Fruit fly (Drosophila melanogaster): ENCODE data around the gene CG34263.

CG34263 gene

DNA sequence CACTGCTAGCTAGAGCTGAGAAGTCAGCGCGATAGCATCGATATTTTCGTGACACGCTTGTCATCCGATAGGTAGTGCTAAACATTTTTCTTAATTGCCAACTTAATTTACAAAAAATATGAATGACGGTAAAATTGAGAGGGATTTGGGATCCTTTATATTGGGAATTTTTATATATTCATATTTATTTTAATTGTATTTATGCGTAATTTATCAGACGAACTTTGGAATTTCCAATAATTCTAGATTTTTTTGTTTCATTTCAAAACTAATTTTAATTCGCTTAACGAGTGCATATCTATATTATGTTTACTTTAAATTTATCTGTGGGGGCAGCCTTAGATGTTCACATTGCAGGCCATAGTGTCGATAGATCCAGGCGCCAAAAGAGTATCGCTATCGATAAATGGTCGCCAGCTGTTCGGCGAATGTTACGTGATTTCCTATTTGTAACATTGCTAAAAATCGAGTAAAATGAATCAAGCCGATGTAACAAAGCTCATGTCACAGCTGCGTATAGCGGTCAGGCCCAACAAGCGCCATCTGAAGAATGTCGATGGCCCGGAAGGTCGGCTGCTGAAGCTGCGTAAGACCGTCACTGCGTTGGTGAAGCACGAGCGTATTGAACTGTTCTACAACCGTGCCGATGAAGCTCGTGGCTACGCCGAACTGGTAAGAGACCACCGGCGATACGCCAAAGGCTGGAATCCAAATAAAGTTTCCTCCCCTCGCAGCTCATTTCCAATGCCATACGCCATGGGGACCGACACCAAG lies 1.1 kb downstream of the CG34263 start, which contains the start of the genes Tudor-SN and mRpL17 (continued):
- no peak for TF ChIP-seq Hmx (GFP tag; optimal IDR thresholded peaks at IDR 0.05)
- TF ChIP-seq CoRest (tag; optimal IDR thresholded peaks at IDR 0.05): peak; percentile 60
- peak; percentile 64 for TF ChIP-seq Sox100B (GFP tag; optimal IDR thresholded peaks at IDR 0.05)
- TF ChIP-seq CG4360 (GFP tag; IDR thresholded peaks at IDR 0.05): no peak
- TF ChIP-seq CG31388 (GFP tag; optimal IDR thresholded peaks at IDR 0.05): no peak
- no peak for TF ChIP-seq her (GFP tag; optimal IDR thresholded peaks at IDR 0.05)
- TF ChIP-seq ATbp (GFP tag; optimal IDR thresholded peaks at IDR 0.05): no peak
- no peak for TF ChIP-seq zf30C (GFP tag; optimal IDR thresholded peaks at IDR 0.05)
- TF ChIP-seq prd (optimal IDR thresholded peaks at IDR 0.05): no peak
- peak; percentile 42; the same call in 1 of the 3 replicates for TF ChIP-seq prd (GFP tag; IDR thresholded peaks at IDR 0.05)
- peak; percentile 94 for TF ChIP-seq CG13287 (GFP tag; IDR thresholded peaks at IDR 0.05; ENCODE audit: partially characterized antibody)
- TF ChIP-seq abd-A (tag; optimal IDR thresholded peaks at IDR 0.05): no peak
- peak; percentile 30 for TF ChIP-seq CG8924 (tag; optimal IDR thresholded peaks at IDR 0.05)
- TF ChIP-seq CG8359 (GFP tag; optimal IDR thresholded peaks at IDR 0.05; ENCODE audit: borderline replicate concordance): no peak
- TF ChIP-seq h (optimal IDR thresholded peaks at IDR 0.05): no peak
- peak; percentile 90 for TF ChIP-seq sna (GFP tag; IDR thresholded peaks at IDR 0.05; ENCODE audit: partially characterized antibody)
- peak; percentile 39 for TF ChIP-seq Dip3 (GFP tag; optimal IDR thresholded peaks at IDR 0.05)
- no peak for TF ChIP-seq CG6175 (GFP tag; IDR thresholded peaks at IDR 0.05)

DNA sequence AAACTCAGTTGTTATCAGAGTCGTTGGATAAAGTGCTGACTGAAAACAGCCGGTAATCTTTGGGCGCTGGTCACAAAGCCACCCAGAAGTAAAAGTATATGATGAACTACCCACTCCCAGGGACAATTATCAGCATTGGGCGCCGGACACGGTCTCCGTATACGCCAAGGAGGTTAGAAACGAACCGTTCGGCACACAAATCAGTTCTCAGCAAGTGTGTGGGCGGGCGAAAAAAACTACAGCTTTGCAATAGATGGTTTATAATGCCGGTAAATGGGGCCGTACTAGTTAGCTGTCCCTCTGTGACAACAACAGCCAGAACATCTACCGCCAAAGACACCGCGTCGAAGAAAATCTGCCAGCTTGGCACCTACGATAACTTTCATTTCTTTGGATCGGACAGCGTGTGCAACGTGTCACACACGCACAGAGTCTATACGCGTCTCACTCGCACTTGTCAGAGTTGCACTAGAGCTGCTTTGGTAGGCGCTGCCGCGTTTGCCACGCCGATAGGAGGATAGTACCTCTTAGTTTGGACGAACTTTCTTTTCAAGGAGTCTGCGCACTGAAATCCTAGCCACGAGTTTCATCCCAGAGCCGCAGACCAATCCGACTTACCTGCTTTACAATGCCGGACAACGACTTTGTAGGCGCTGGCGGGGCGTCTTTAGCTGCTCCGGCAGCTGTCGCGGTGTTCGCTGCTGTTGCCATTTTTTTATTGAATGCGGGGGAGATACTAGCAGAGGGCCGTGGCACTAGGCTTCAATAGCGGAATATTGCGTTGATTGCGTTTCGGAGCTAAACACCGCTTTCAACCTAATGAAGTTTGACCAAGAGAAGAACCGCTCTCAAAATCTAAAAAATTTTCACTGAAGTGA lies 2.0 kb downstream of the CG34263 start:
- TF ChIP-seq bigmax (GFP tag; optimal IDR thresholded peaks at IDR 0.05) (peak; percentile 93), Blimp-1 (GFP tag; optimal IDR thresholded peaks at IDR 0.05) (peak; percentile 45), Hand (GFP tag; optimal IDR thresholded peaks at IDR 0.05) (peak; percentile 52), CG1647 (GFP tag; optimal IDR thresholded peaks at IDR 0.05) (no peak), Trl (optimal IDR thresholded peaks at IDR 0.05) (no peak), Trl (GFP tag; optimal IDR thresholded peaks at IDR 0.05) (no peak), hbn (GFP tag; IDR thresholded peaks at IDR 0.05; ENCODE audit: partially characterized antibody) (no peak), Dref (GFP tag; IDR thresholded peaks at IDR 0.05) (peak; percentile 42; the same call in 1 of the 2 replicates), CG1233 (GFP tag; optimal IDR thresholded peaks at IDR 0.05) (no peak), Eip74EF (GFP tag; optimal IDR thresholded peaks at IDR 0.05) (no peak), CG32532 (GFP tag; IDR thresholded peaks at IDR 0.05) (no peak), CG3838 (GFP tag; optimal IDR thresholded peaks at IDR 0.05) (no peak), amos (GFP tag; IDR thresholded peaks at IDR 0.05; ENCODE audit: partially characterized antibody) (peak; percentile 5; the same call in 1 of the 2 replicates), CG9437 (GFP tag; optimal IDR thresholded peaks at IDR 0.05) (no peak), CG4707 (GFP tag; optimal IDR thresholded peaks at IDR 0.05) (no peak), Six4 (GFP tag; optimal IDR thresholded peaks at IDR 0.05) (no peak), CG2116 (GFP tag; optimal IDR thresholded peaks at IDR 0.05) (peak; percentile 37), CG6683 (GFP tag; optimal IDR thresholded peaks at IDR 0.05) (no peak), CG2199 (GFP tag; IDR thresholded peaks at IDR 0.05) (0 out of 3 replicates have a peak, but pooled peaks have one; percentile 30), CG11398 (GFP tag; optimal IDR thresholded peaks at IDR 0.05) (peak; percentile 19), MBD-R2 (GFP tag; IDR thresholded peaks at IDR 0.05) (no peak), Hr3 (GFP tag; optimal IDR thresholded peaks at IDR 0.05) (no peak), Opbp (GFP tag; IDR thresholded peaks at IDR 0.05; ENCODE audit: partially characterized antibody) (peak; percentile 19; the same call in 1 of the 3 replicates), CG10147 (GFP tag; optimal IDR thresholded peaks at IDR 0.05) (no peak), CG7928 (GFP tag; optimal IDR thresholded peaks at IDR 0.05) (no peak), trem (tag; optimal IDR thresholded peaks at IDR 0.05) (no peak), CG14667 (GFP tag; IDR thresholded peaks at IDR 0.05) (no peak), CG10431 (GFP tag; optimal IDR thresholded peaks at IDR 0.05) (no peak), ci (GFP tag; IDR thresholded peaks at IDR 0.05) (peak; percentile 41; the same call in 2 of the 3 replicates)

Measured in whole organism, embryonic.